Worm (Caenorhabditis elegans): ENCODE results near the gene fmo-1.
A peak's percentile ranks its signal among the peaks of the same experiment; 100 is the strongest.

The fmo-1 gene

ce11 chrIV:10688972-10689567 is 27.4 kb downstream of the fmo-1 start, which contains the start of gene R102.3 (continued):
- no peak for TF ChIP-seq lin-15B (tag; optimal IDR thresholded peaks at IDR 0.05)
- no peak for TF ChIP-seq lin-39 (tag; optimal IDR thresholded peaks at IDR 0.05)
- no peak for TF ChIP-seq ceh-63 (GFP tag; optimal IDR thresholded peaks at IDR 0.05)
- no peak for TF ChIP-seq elt-2 (tag; optimal IDR thresholded peaks at IDR 0.05)
- no peak for TF ChIP-seq elt-3 (tag; optimal IDR thresholded peaks at IDR 0.05)
- no peak for TF ChIP-seq efl-1 (optimal IDR thresholded peaks at IDR 0.05)
- TF ChIP-seq efl-1 (GFP tag; optimal IDR thresholded peaks at IDR 0.05 in 1 of 2), result no peak
- no peak for TF ChIP-seq ceh-8 (GFP tag; optimal IDR thresholded peaks at IDR 0.05)
- no peak for TF ChIP-seq fkh-4 (tag; optimal IDR thresholded peaks at IDR 0.05; ENCODE audit: borderline replicate concordance)
- no peak for TF ChIP-seq dsc-1 (tag; optimal IDR thresholded peaks at IDR 0.05)
- TF ChIP-seq mef-2 (tag; optimal IDR thresholded peaks at IDR 0.05), result no peak
- TF ChIP-seq fkh-8 (tag; optimal IDR thresholded peaks at IDR 0.05), result peak; percentile 73
- TF ChIP-seq nhr-84 (tag; optimal IDR thresholded peaks at IDR 0.05), result no peak

ce11 chrIV:10690139-10690538 is 28.5 kb downstream of the fmo-1 start, which contains the start of gene R102.8:
Gene R102.8, minus strand, starts transcription at chrIV:10690239.
- no peak for TF ChIP-seq lin-13 (GFP tag; optimal IDR thresholded peaks at IDR 0.05)
- TF ChIP-seq nhr-76 (tag; optimal IDR thresholded peaks at IDR 0.05), result no peak
- TF ChIP-seq efl-3 (GFP tag; optimal IDR thresholded peaks at IDR 0.05), result no peak
- no peak for TF ChIP-seq pax-3 (tag; optimal IDR thresholded peaks at IDR 0.05)
- TF ChIP-seq egl-13 (tag; optimal IDR thresholded peaks at IDR 0.05), result no peak
- no peak for TF ChIP-seq ceh-8 (GFP tag; optimal IDR thresholded peaks at IDR 0.05)
- TF ChIP-seq snpc-4 (tag; optimal IDR thresholded peaks at IDR 0.05), result no peak
- no peak for TF ChIP-seq nhr-19 (GFP tag; conservative IDR thresholded peaks at IDR 0.05)
- no peak for TF ChIP-seq nhr-20 (tag; optimal IDR thresholded peaks at IDR 0.05)
- no peak for TF ChIP-seq skn-1 (tag; optimal IDR thresholded peaks at IDR 0.05)
- no peak for TF ChIP-seq mdl-1 (tag; optimal IDR thresholded peaks at IDR 0.05)
- TF ChIP-seq hlh-17 (GFP tag; optimal IDR thresholded peaks at IDR 0.05; ENCODE audit: borderline replicate concordance), result no peak
- no peak for TF ChIP-seq pag-3 (tag; optimal IDR thresholded peaks at IDR 0.05; ENCODE audit: borderline replicate concordance, insufficient read depth)
- TF ChIP-seq jun-1 (tag; optimal IDR thresholded peaks at IDR 0.05), result no peak
- TF ChIP-seq nhr-77 (tag; optimal IDR thresholded peaks at IDR 0.05), result no peak
- TF ChIP-seq vab-15 (tag; optimal IDR thresholded peaks at IDR 0.05), result no peak
- no peak for TF ChIP-seq nhr-84 (tag; optimal IDR thresholded peaks at IDR 0.05)

- TF ChIP-seq unc-98 (GFP tag; IDR thresholded peaks at IDR 0.05), result no peak
- no peak for TF ChIP-seq hlh-17 (GFP tag; optimal IDR thresholded peaks at IDR 0.05; ENCODE audit: borderline replicate concordance)
- no peak for TF ChIP-seq lin-35 (GFP tag; optimal IDR thresholded peaks at IDR 0.05)
- no peak for TF ChIP-seq ceh-8 (GFP tag; optimal IDR thresholded peaks at IDR 0.05)
- TF ChIP-seq isw-1 (GFP tag; IDR thresholded peaks at IDR 0.05), result no peak
- TF ChIP-seq nhr-47 (tag; optimal IDR thresholded peaks at IDR 0.05), result no peak
- TF ChIP-seq pax-3 (tag; optimal IDR thresholded peaks at IDR 0.05), result no peak
- no peak for TF ChIP-seq ceh-82 (tag; optimal IDR thresholded peaks at IDR 0.05)
- no peak for TF ChIP-seq ets-5 (GFP tag; IDR thresholded peaks at IDR 0.05)
- TF ChIP-seq efl-1 (optimal IDR thresholded peaks at IDR 0.05), result no peak
- no peak for TF ChIP-seq efl-1 (GFP tag; optimal IDR thresholded peaks at IDR 0.05 in 1 of 2)
- no peak for TF ChIP-seq ztf-4 (tag; optimal IDR thresholded peaks at IDR 0.05)
- TF ChIP-seq jun-1 (tag; optimal IDR thresholded peaks at IDR 0.05), result no peak
- TF ChIP-seq aha-1 (tag; optimal IDR thresholded peaks at IDR 0.05), result no peak
Measured at ce11 chrIV:10695203-10695602, 33.5 kb downstream of the fmo-1 start, which contains the start of gene R102.4. Gene R102.4, minus strand, starts transcription at chrIV:10695303.

Data from whole organism, L1 larva.